Worm (Caenorhabditis elegans) whole organism, mixed stage, embryonic: ENCODE results near the gene K08C7.6.

ENCODE experiments used
- elt-1 ChIP-seq: sonication (generic microtip); optimal IDR thresholded peaks from 2 replicates; lab custom pipeline; 2017; ENCODE audit warnings: missing genetic modification characterization, mild to moderate bottlenecking, missing compliant biosample characterization, antibody characterized with exemption, moderate library complexity, borderline replicate concordance; ENCODE audit not compliant: insufficient read depth
- elt-3 ChIP-seq: fragments of 150-350 bp; optimal IDR thresholded peaks from 2 replicates; lab custom pipeline; 2014; ENCODE audit warnings: missing biosample characterization, missing genetic modification characterization
- flh-1 ChIP-seq: fragments of 200-800 bp; sonication (Bioruptor generic); optimal IDR thresholded peaks from 2 replicates; lab custom pipeline; 2018; ENCODE audit warnings: mild to moderate bottlenecking, missing genetic modification characterization, moderate library complexity, missing compliant biosample characterization
- lsy-2 ChIP-seq: fragments of 150-350 bp; optimal IDR thresholded peaks from 2 replicates; lab custom pipeline; 2014; ENCODE audit warnings: missing biosample characterization, missing genetic modification characterization
- mls-2 ChIP-seq: sonication (generic microtip); optimal IDR thresholded peaks from 2 replicates; lab custom pipeline; 2016; ENCODE audit warnings: mild to moderate bottlenecking, missing genetic modification characterization, moderate library complexity, missing compliant biosample characterization
- nhr-28 ChIP-seq: fragments of 150-350 bp; optimal IDR thresholded peaks from 2 replicates; lab custom pipeline; 2014; ENCODE audit warnings: missing biosample characterization, missing genetic modification characterization
- pha-4 ChIP-seq: fragments of 150-350 bp; optimal IDR thresholded peaks from 2 replicates; lab custom pipeline; 2018; ENCODE audit warnings: missing biosample characterization, missing genetic modification reagents, missing genetic modification characterization
- ztf-11 ChIP-seq: fragments of 150-350 bp; optimal IDR thresholded peaks from 2 replicates; lab custom pipeline; 2014; ENCODE audit warnings: missing biosample characterization, missing genetic modification characterization

ce11 chrIV:10661760-10662159 is 23.9 kb downstream of the K08C7.6 start, which contains the start of gene fmo-1:
- no peak for TF ChIP-seq elt-3 (tag; lab: Kevin White, UChicago)
- no peak for TF ChIP-seq lsy-2 (tag; lab: Kevin White, UChicago)
- TF ChIP-seq pha-4 (tag; lab: Kevin White, UChicago) = no peak
- TF ChIP-seq nhr-28 (tag; lab: Kevin White, UChicago) = no peak
- TF ChIP-seq mls-2 = no peak
- no peak for TF ChIP-seq ztf-11 (tag; lab: Kevin White, UChicago)
- no peak for TF ChIP-seq elt-1 (tag; lab: Kevin White, UChicago)
- TF ChIP-seq flh-1 = no peak
